Worm (Caenorhabditis elegans) whole organism, mixed stage, embryonic: ENCODE data around the gene C06H5.11.

Experiments used
- nhr-12 ChIP-seq: fragments of 150-350 bp; optimal IDR thresholded peaks from 2 replicates; lab custom pipeline; 2014; ENCODE audit warnings: missing biosample characterization, missing genetic modification characterization
- nhr-28 ChIP-seq: fragments of 150-350 bp; optimal IDR thresholded peaks from 2 replicates; lab custom pipeline; 2014; ENCODE audit warnings: missing biosample characterization, missing genetic modification characterization
- sptf-1 ChIP-seq: sonication (generic microtip); optimal IDR thresholded peaks from 2 replicates; lab custom pipeline; 2017; ENCODE audit warnings: mild to moderate bottlenecking, missing genetic modification characterization, moderate library complexity, missing compliant biosample characterization
- tbx-8 ChIP-seq: fragments of 200-800 bp; sonication (Bioruptor generic); optimal IDR thresholded peaks from 2 replicates; lab custom pipeline; 2018; ENCODE audit warnings: mild to moderate bottlenecking, missing genetic modification characterization, moderate library complexity, missing compliant biosample characterization
- unc-39 ChIP-seq: fragments of 150-350 bp; optimal IDR thresholded peaks from 2 replicates; lab custom pipeline; 2014; ENCODE audit warnings: missing biosample characterization, missing genetic modification characterization

- TF ChIP-seq nhr-28 (tag; lab: Kevin White, UChicago) (no peak), sptf-1 (tag; lab: Kevin White, UChicago) (no peak), unc-39 (tag; lab: Kevin White, UChicago) (no peak), nhr-12 (tag; lab: Kevin White, UChicago) (no peak), tbx-8 (no peak)
Observed at ce11 chrV:17888939-17889338, 4.9 kb downstream of the C06H5.11 start, which contains the start of gene C06H5.6.
